Worm (Caenorhabditis elegans) whole organism, L1 larva: Measurements from ENCODE around the gene T28F3.11.

Experiments
- aly-2 ChIP-seq: fragments of 150-350 bp; optimal IDR thresholded peaks from 2 replicates; lab custom pipeline; 2014; ENCODE audit warnings: missing biosample characterization, missing genetic modification characterization
- ama-1 ChIP-seq: fragments of 150-350 bp; optimal IDR thresholded peaks from 2 replicates; lab custom pipeline; 2014
- ceh-88 ChIP-seq: fragments of 200-800 bp; sonication (Bioruptor generic); IDR thresholded peaks from 2 replicates; pipeline ENCODE4 v1.3.6; 2022; ENCODE audit warnings: missing genetic modification characterization, missing compliant biosample characterization
- dpl-1 ChIP-seq, 3 experiments: fragments of 150-350 bp in 2 of 3; sonication (generic microtip) in 1 of 3; optimal IDR thresholded peaks; 2 replicates each; lab custom pipeline; 2014 to 2017; ENCODE audit warnings: missing biosample characterization in 3 of 3, missing genetic modification characterization in 3 of 3, missing genetic modification reagents in 3 of 3
- efl-1 ChIP-seq, 4 experiments: fragments of 150-350 bp; optimal IDR thresholded peaks in 3 of 4; peaks in 1 of 4; 1 replicate in 1 of 4; 2 replicates in 3 of 4; lab custom pipeline; 2014; ENCODE audit warnings: missing biosample characterization in 2 of 4, missing genetic modification characterization in 2 of 4, missing genetic modification reagents in 2 of 4
- nhr-11 ChIP-seq: fragments of 150-350 bp; optimal IDR thresholded peaks from 2 replicates; lab custom pipeline; 2014; ENCODE audit warnings: missing biosample characterization, missing genetic modification characterization
- nhr-12 ChIP-seq: sonication (generic microtip); optimal IDR thresholded peaks from 2 replicates; lab custom pipeline; 2017; ENCODE audit warnings: missing biosample characterization, missing genetic modification characterization
- nhr-237 ChIP-seq: fragments of 150-350 bp; optimal IDR thresholded peaks from 2 replicates; lab custom pipeline; 2014; ENCODE audit warnings: missing biosample characterization, missing genetic modification characterization
- nhr-85 ChIP-seq: sonication (generic microtip); peaks from one replicate; lab custom pipeline; 2016; ENCODE audit warnings: missing genetic modification characterization, inconsistent platforms, missing compliant biosample characterization
- skn-1 ChIP-seq: fragments of 150-350 bp; optimal IDR thresholded peaks from 2 replicates; lab custom pipeline; 2014; ENCODE audit warnings: missing biosample characterization, missing genetic modification characterization
- snpc-4 ChIP-seq: fragments of 150-350 bp; optimal IDR thresholded peaks from 2 replicates; lab custom pipeline; 2014; ENCODE audit warnings: missing biosample characterization, missing genetic modification characterization
- sptf-1 ChIP-seq: fragments of 150-350 bp; optimal IDR thresholded peaks from 2 replicates; lab custom pipeline; 2014; ENCODE audit warnings: missing biosample characterization, missing genetic modification characterization
- unc-62 ChIP-seq: fragments of 150-350 bp; optimal IDR thresholded peaks from 2 replicates; lab custom pipeline; 2014; ENCODE audit warnings: missing biosample characterization, missing genetic modification reagents, missing genetic modification characterization
- zag-1 ChIP-seq: fragments of 150-350 bp; optimal IDR thresholded peaks from 2 replicates; lab custom pipeline; 2014; ENCODE audit warnings: missing biosample characterization, missing genetic modification characterization

DNA sequence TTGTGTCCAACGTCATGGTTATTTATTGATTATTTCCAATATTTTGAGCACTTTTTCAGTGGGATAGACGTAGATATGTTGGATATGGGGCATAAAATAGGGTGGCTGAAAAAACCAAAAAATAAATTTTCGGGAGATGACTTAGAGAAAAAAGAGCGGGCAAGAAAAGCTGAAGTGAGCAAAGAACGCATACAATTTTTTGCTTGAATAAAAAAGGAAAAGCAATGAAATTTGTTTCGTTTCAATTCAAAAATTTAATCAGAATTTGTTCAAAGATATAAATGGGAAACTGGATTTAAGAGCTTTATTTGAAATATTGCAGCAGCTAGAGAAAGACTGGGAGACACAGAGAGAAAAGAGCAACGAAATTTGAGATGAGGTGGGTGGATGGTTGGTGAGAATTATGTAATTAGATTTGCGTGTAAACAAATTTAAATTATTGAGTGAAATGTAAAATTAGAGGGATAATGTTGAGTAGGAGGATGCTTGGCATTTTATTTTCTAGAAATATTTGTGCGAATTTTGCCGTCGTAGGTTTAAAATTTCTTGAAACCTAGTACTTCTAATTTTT is at the start of gene T28F3.11, which contains the start of gene slc-17.4:
- TF ChIP-seq ama-1 (lab: Kevin White, UChicago) (no peak), efl-1 (optimal IDR thresholded peaks at IDR 0.05; lab: Kevin White, UChicago) (no peak), efl-1 (GFP tag; optimal IDR thresholded peaks at IDR 0.05 in 1 of 2; lab: Kevin White, UChicago) (no peak), aly-2 (tag; lab: Kevin White, UChicago) (no peak), nhr-85 (tag; lab: Kevin White, UChicago) (no peak), sptf-1 (no peak), skn-1 (tag; lab: Kevin White, UChicago) (no peak), ceh-88 (GFP tag; lab: Robert Waterston, UW) (no peak), nhr-12 (tag; lab: Kevin White, UChicago) (no peak), nhr-237 (tag; lab: Kevin White, UChicago) (no peak), zag-1 (no peak), dpl-1 (GFP tag; optimal IDR thresholded peaks at IDR 0.05; lab: Kevin White, UChicago) (no peak), nhr-11 (no peak), unc-62 (no peak), snpc-4 (tag; lab: Kevin White, UChicago) (no peak)
